Worm (Caenorhabditis elegans): ENCODE measurements around the gene F19C6.2.
A peak's percentile ranks its signal among the peaks of the same experiment; 100 is the strongest.

The F19C6.2 gene

DNA sequence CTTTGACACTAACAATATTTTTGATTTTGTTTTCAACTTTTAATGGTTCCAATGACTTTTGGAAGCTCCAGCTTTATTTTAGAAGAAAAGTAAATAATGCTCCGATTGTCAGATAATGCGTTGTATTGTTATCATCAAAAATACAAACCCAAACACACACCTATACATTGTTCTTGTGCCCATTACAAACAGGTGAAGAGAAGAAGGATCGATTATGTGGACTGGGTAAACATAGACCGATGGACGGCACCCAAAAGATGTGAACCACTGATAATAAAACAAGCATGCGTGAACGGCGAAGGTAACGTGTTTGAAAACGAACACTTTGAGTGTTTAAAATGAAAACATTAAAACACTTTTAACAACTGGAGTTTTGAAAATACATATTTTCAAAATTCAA is 13.6 kb upstream of the F19C6.2 start:
- TF ChIP-seq blmp-1 (tag; optimal IDR thresholded peaks at IDR 0.05) (no peak), unc-39 (tag; optimal IDR thresholded peaks at IDR 0.05) (no peak), nhr-237 (tag; optimal IDR thresholded peaks at IDR 0.05) (no peak), unc-120 (tag; optimal IDR thresholded peaks at IDR 0.05; ENCODE audit: poor library complexity, severe bottlenecking) (no peak), tbx-8 (GFP tag; optimal IDR thresholded peaks at IDR 0.05) (no peak), mls-2 (tag; optimal IDR thresholded peaks at IDR 0.05) (no peak), elt-1 (tag; optimal IDR thresholded peaks at IDR 0.05; ENCODE audit: borderline replicate concordance, insufficient read depth) (peak; percentile 4), nhr-12 (tag; optimal IDR thresholded peaks at IDR 0.05) (no peak), ces-1 (GFP tag; optimal IDR thresholded peaks at IDR 0.05) (no peak), pha-4 (tag; optimal IDR thresholded peaks at IDR 0.05) (peak; percentile 28), hlh-1 (tag; optimal IDR thresholded peaks at IDR 0.05) (no peak), cnd-1 (tag; optimal IDR thresholded peaks at IDR 0.05) (no peak), nhr-2 (tag; optimal IDR thresholded peaks at IDR 0.05) (no peak), ceh-83 (GFP tag; optimal IDR thresholded peaks at IDR 0.05) (no peak), M03D4.4 (tag; optimal IDR thresholded peaks at IDR 0.05) (no peak), lin-32 (GFP tag; optimal IDR thresholded peaks at IDR 0.05) (no peak)

DNA sequence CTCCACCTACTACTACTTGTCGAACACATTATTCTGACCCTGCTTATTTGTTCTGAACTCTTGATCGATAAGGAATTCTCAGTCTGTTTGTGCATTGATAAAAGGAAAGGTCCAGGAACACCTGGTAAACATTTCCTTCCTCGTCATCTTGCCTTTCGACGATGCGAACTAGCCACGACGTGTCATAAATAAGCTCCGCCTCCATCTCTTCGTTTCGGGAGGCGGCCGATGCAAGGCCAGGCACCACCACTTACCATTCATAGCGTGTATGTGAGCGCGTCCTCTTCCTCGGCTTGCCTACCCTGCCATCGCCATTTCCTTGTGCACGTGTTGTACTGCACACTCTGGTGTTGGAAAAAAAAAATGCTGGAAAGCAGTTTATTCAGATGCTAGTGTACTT is 11.9 kb upstream of the F19C6.2 start:
- TF ChIP-seq drap-1 (GFP tag; optimal IDR thresholded peaks at IDR 0.05) (no peak), blmp-1 (tag; optimal IDR thresholded peaks at IDR 0.05) (no peak), unc-62 (GFP tag; optimal IDR thresholded peaks at IDR 0.05) (no peak), tbx-8 (GFP tag; optimal IDR thresholded peaks at IDR 0.05) (no peak), mls-2 (tag; optimal IDR thresholded peaks at IDR 0.05) (no peak), zip-8 (tag; optimal IDR thresholded peaks at IDR 0.05) (no peak), snpc-4 (tag; optimal IDR thresholded peaks at IDR 0.05) (no peak), nhr-2 (tag; optimal IDR thresholded peaks at IDR 0.05) (no peak), lin-13 (tag; optimal IDR thresholded peaks at IDR 0.05) (no peak), elt-3 (tag; optimal IDR thresholded peaks at IDR 0.05) (no peak), cnd-1 (tag; optimal IDR thresholded peaks at IDR 0.05) (peak; percentile 45), ham-2 (GFP tag; optimal IDR thresholded peaks at IDR 0.05) (peak; percentile 78)

DNA sequence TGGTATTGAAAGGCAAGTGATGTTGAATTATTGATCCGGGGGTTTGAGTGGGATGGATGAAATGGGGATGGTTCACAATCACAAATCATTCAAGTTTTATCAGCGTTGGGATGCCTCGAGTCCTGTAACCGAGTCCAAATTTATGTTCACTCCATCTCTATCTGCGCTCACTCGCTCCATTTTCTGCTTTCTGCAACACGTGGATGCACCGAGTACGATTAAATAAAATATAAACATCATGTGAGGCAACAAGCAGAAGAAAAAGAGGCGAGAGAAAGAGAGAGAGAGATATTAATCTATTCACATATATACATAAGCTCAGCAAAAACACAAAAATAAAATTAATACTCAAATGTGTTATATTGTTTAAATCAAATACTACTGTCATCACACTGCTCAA is 7.6 kb upstream of the F19C6.2 start:
- TF ChIP-seq nhr-237 (tag; optimal IDR thresholded peaks at IDR 0.05) (no peak), blmp-1 (tag; optimal IDR thresholded peaks at IDR 0.05) (no peak), snpc-4 (tag; optimal IDR thresholded peaks at IDR 0.05) (no peak), elt-1 (tag; optimal IDR thresholded peaks at IDR 0.05; ENCODE audit: borderline replicate concordance, insufficient read depth) (no peak), unc-120 (tag; optimal IDR thresholded peaks at IDR 0.05; ENCODE audit: poor library complexity, severe bottlenecking) (no peak), ceh-39 (tag; optimal IDR thresholded peaks at IDR 0.05) (no peak), unc-39 (tag; optimal IDR thresholded peaks at IDR 0.05) (no peak), pha-4 (tag; optimal IDR thresholded peaks at IDR 0.05) (no peak), cnd-1 (tag; optimal IDR thresholded peaks at IDR 0.05) (no peak), elt-3 (tag; optimal IDR thresholded peaks at IDR 0.05) (no peak), tbx-8 (GFP tag; optimal IDR thresholded peaks at IDR 0.05) (no peak), mep-1 (tag; optimal IDR thresholded peaks at IDR 0.05) (no peak), ceh-83 (GFP tag; optimal IDR thresholded peaks at IDR 0.05) (no peak), zip-8 (tag; optimal IDR thresholded peaks at IDR 0.05) (no peak), mab-5 (tag; optimal IDR thresholded peaks at IDR 0.05) (no peak), hlh-1 (tag; optimal IDR thresholded peaks at IDR 0.05) (no peak), unc-62 (GFP tag; optimal IDR thresholded peaks at IDR 0.05) (no peak), mls-2 (tag; optimal IDR thresholded peaks at IDR 0.05) (no peak), ztf-11 (tag; optimal IDR thresholded peaks at IDR 0.05) (no peak), lin-32 (GFP tag; optimal IDR thresholded peaks at IDR 0.05) (no peak)

DNA sequence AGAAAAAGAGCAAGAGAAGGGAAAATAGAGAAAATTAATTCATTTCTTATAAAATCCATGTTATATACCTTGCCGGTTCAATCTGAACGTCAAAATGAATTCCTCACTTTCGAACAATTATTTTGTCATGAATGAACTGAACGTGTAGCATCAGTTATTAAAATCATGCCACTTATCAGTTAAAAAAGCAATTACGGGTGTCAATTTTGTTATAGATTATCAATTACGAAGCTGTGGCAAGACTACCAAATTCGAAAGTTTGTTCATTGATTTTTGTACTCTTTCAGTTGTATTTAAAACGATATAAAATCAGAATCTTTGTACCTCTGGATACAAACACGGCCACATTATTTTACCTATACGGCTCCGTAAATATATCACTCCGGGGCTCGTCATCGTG is 3.4 kb upstream of the F19C6.2 start:
- no peak for TF ChIP-seq hlh-1 (tag; optimal IDR thresholded peaks at IDR 0.05)
- TF ChIP-seq cnd-1 (tag; optimal IDR thresholded peaks at IDR 0.05): no peak
- TF ChIP-seq bed-3 (GFP tag; optimal IDR thresholded peaks at IDR 0.05): no peak
- TF ChIP-seq nhr-76 (tag; optimal IDR thresholded peaks at IDR 0.05): no peak
- TF ChIP-seq nhr-237 (tag; optimal IDR thresholded peaks at IDR 0.05): no peak
- no peak for TF ChIP-seq unc-62 (GFP tag; optimal IDR thresholded peaks at IDR 0.05)

DNA sequence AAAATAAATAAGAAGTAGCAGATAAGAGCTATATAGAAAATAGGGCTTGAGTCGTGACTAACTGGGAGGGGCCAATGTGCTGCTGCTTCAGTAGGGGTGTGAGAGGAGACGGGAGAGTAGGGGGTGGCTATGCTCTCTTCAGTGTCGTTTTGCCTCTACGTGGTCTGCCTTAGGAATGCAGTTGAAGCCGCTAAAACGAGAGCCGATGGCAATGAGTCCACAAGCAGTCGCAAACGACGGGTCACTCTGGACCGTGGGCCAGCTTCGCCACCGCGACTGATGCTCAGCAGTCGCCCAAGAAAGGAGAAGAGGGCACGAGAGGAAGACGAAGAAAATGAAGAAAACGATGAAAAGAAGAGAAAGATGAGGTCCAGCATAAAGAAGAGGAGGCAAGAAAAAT is 1.5 kb upstream of the F19C6.2 start, which contains the start of gene grk-1:
TSS of gene grk-1 (minus strand) at position 17 of the 400 bp plus-strand sequence.
- peak; percentile 31 for TF ChIP-seq ces-1 (GFP tag; optimal IDR thresholded peaks at IDR 0.05)
- TF ChIP-seq nhr-237 (tag; optimal IDR thresholded peaks at IDR 0.05): no peak
- no peak for TF ChIP-seq sem-2 (GFP tag; optimal IDR thresholded peaks at IDR 0.05)

All from whole organism, mixed stage, embryonic.